Fruit fly (Drosophila melanogaster) whole organism, embryonic: ENCODE results near the gene CG9021.

ENCODE experiments used
- C15 ChIP-seq: fragments of 200-800 bp; sonication (Bioruptor generic); IDR thresholded peaks from 3 replicates; pipeline ENCODE4 v1.3.6; 2022; ENCODE audit warnings: missing biosample characterization, missing genetic modification characterization
- CG10321 ChIP-seq: fragments of 200-800 bp; sonication (Bioruptor generic); IDR thresholded peaks from 2 replicates; pipeline ENCODE4 v1.3.6; 2022; ENCODE audit warnings: missing biosample characterization, missing genetic modification characterization
- CG1233 ChIP-seq: fragments of 200-800 bp; sonication (Bioruptor generic); optimal IDR thresholded peaks from 4 replicates; lab custom pipeline; 2018; ENCODE audit warnings: missing biosample characterization, mild to moderate bottlenecking, missing genetic modification characterization
- CG13123 ChIP-seq: fragments of 200-800 bp; sonication (Bioruptor generic); optimal IDR thresholded peaks from 2 replicates; lab custom pipeline; 2016; ENCODE audit warnings: missing biosample characterization, missing genetic modification characterization
- CG14441 ChIP-seq: fragments of 200-800 bp; sonication (Bioruptor generic); IDR thresholded peaks from 2 replicates; pipeline ENCODE4 v1.3.6; 2022; ENCODE audit warnings: missing biosample characterization, missing genetic modification characterization
- CG15269 ChIP-seq: fragments of 200-800 bp; sonication (Bioruptor generic); optimal IDR thresholded peaks from 2 replicates; lab custom pipeline; 2018; ENCODE audit warnings: missing biosample characterization, mild to moderate bottlenecking, missing genetic modification characterization, moderate library complexity
- CG17912 ChIP-seq: fragments of 200-800 bp; sonication (Bioruptor generic); optimal IDR thresholded peaks from 2 replicates; lab custom pipeline; 2018; ENCODE audit warnings: missing biosample characterization, mild to moderate bottlenecking, missing genetic modification characterization
- CG30431 ChIP-seq: fragments of 200-800 bp; sonication (Bioruptor generic); optimal IDR thresholded peaks from 2 replicates; lab custom pipeline; 2017; ENCODE audit warnings: missing biosample characterization, missing genetic modification characterization
- CG4424 ChIP-seq: fragments of 200-800 bp; sonication (Bioruptor generic); optimal IDR thresholded peaks from 3 replicates; lab custom pipeline; 2016; ENCODE audit warnings: missing biosample characterization, missing genetic modification characterization
- CG4820 ChIP-seq: fragments of 200-800 bp; sonication (Bioruptor generic); optimal IDR thresholded peaks from 3 replicates; lab custom pipeline; 2016; ENCODE audit warnings: missing biosample characterization, missing genetic modification characterization
- CG7357 ChIP-seq: fragments of 200-800 bp; sonication (Bioruptor generic); IDR thresholded peaks from 3 replicates; pipeline ENCODE4 v1.3.6; 2022; ENCODE audit warnings: missing biosample characterization, missing genetic modification characterization
- D ChIP-seq, 2 experiments: fragments of 200-800 bp in 1 of 2; fragments of >200 bp in 1 of 2; sonication (Bioruptor generic) in 1 of 2; optimal IDR thresholded peaks; 2 replicates in 1 of 2; 3 replicates in 1 of 2; lab custom pipeline; 2017; ENCODE audit warnings: mild to moderate bottlenecking in 1 of 2, missing biosample characterization in 1 of 2, missing genetic modification characterization in 1 of 2, missing genetic modification reagents in 1 of 2
- Deaf1 ChIP-seq: fragments of 200-800 bp; optimal IDR thresholded peaks from 3 replicates; lab custom pipeline; 2019; ENCODE audit warnings: missing biosample characterization, mild to moderate bottlenecking, missing genetic modification characterization, moderate library complexity
- Dek ChIP-seq: fragments of 200-800 bp; sonication (Bioruptor generic); optimal IDR thresholded peaks from 3 replicates; lab custom pipeline; 2019; ENCODE audit warnings: missing biosample characterization, mild to moderate bottlenecking, missing genetic modification characterization, moderate library complexity
- Ets65A ChIP-seq: fragments of 200-800 bp; sonication (Bioruptor generic); peaks from one replicate; lab custom pipeline; 2016; ENCODE audit warnings: missing biosample characterization, missing genetic modification characterization
- Ets97D ChIP-seq: fragments of 200-800 bp; sonication (Bioruptor generic); optimal IDR thresholded peaks from 3 replicates; lab custom pipeline; 2016; ENCODE audit warnings: missing biosample characterization, missing genetic modification characterization
- Hand ChIP-seq: fragments of 200-800 bp; sonication (Bioruptor generic); optimal IDR thresholded peaks from 2 replicates; lab custom pipeline; 2017; ENCODE audit warnings: mild to moderate bottlenecking, missing biosample characterization, missing genetic modification reagents, missing genetic modification characterization
- Hey ChIP-seq: fragments of 200-800 bp; sonication (Bioruptor generic); optimal IDR thresholded peaks from 3 replicates; lab custom pipeline; 2018; ENCODE audit warnings: missing biosample characterization, mild to moderate bottlenecking, missing genetic modification characterization
- HmgD ChIP-seq: fragments of 200-800 bp; sonication (Bioruptor generic); optimal IDR thresholded peaks from 3 replicates; lab custom pipeline; 2016; ENCODE audit warnings: missing biosample characterization, missing genetic modification characterization
- Mrtf ChIP-seq: fragments of 200-800 bp; sonication (Bioruptor generic); IDR thresholded peaks from 3 replicates; pipeline ENCODE4 v1.3.6; 2022; ENCODE audit warnings: missing biosample characterization, missing genetic modification characterization
- Nf-YA ChIP-seq: fragments of 200-800 bp; sonication (Bioruptor generic); IDR thresholded peaks from 2 replicates; pipeline ENCODE4 v1.3.6; 2022; ENCODE audit warnings: missing biosample characterization, missing genetic modification characterization
- Nf-YB ChIP-seq: fragments of 200-800 bp; sonication (Bioruptor generic); optimal IDR thresholded peaks from 3 replicates; lab custom pipeline; 2019; ENCODE audit warnings: missing biosample characterization, mild to moderate bottlenecking, missing genetic modification characterization, moderate library complexity
- Nf-YC ChIP-seq: fragments of 200-800 bp; optimal IDR thresholded peaks from 3 replicates; lab custom pipeline; 2019; ENCODE audit warnings: missing biosample characterization, mild to moderate bottlenecking, missing genetic modification characterization, moderate library complexity
- Trl ChIP-seq, 3 experiments: fragments of >200 bp in 2 of 3; fragments of 200-800 bp in 1 of 3; sonication (Bioruptor generic) in 1 of 3; optimal IDR thresholded peaks; 2 replicates in 1 of 3; 3 replicates in 2 of 3; lab custom pipeline; 2016 to 2017; ENCODE audit warnings: missing biosample characterization in 1 of 3, missing genetic modification characterization in 1 of 3
- Xbp1 ChIP-seq: fragments of 200-800 bp; sonication (Bioruptor generic); optimal IDR thresholded peaks from 3 replicates; lab custom pipeline; 2016; ENCODE audit warnings: missing biosample characterization, mild to moderate bottlenecking, missing genetic modification characterization
- cg ChIP-seq: fragments of 200-800 bp; sonication (Bioruptor generic); optimal IDR thresholded peaks from 3 replicates; lab custom pipeline; 2019; ENCODE audit warnings: missing biosample characterization, mild to moderate bottlenecking, missing genetic modification characterization, moderate library complexity
- crol ChIP-seq: fragments of 200-800 bp; sonication (Bioruptor generic); IDR thresholded peaks from 2 replicates; pipeline ENCODE4 v1.3.6; 2022; ENCODE audit warnings: missing biosample characterization, missing genetic modification characterization
- dan ChIP-seq: fragments of 200-800 bp; sonication (Bioruptor generic); IDR thresholded peaks from 2 replicates; pipeline ENCODE4 v1.3.6; 2022; ENCODE audit warnings: missing biosample characterization, missing genetic modification characterization
- dysf ChIP-seq: fragments of 200-800 bp; sonication (Bioruptor generic); IDR thresholded peaks from 3 replicates; pipeline ENCODE4 v1.3.6; 2022; ENCODE audit warnings: missing biosample characterization, missing genetic modification characterization
- ewg ChIP-seq: fragments of 200-800 bp; sonication (Bioruptor generic); optimal IDR thresholded peaks from 3 replicates; lab custom pipeline; 2017; ENCODE audit warnings: mild to moderate bottlenecking, missing biosample characterization, missing genetic modification reagents, missing genetic modification characterization
- eyg ChIP-seq: fragments of 200-800 bp; sonication (Bioruptor generic); optimal IDR thresholded peaks from 3 replicates; lab custom pipeline; 2016; ENCODE audit warnings: missing biosample characterization, missing genetic modification characterization
- ftz-f1 ChIP-seq: fragments of 200-800 bp; sonication (Bioruptor generic); optimal IDR thresholded peaks from 2 replicates; lab custom pipeline; 2016; ENCODE audit warnings: missing biosample characterization, missing genetic modification characterization
- hb ChIP-seq: fragments of 200-800 bp; sonication (Bioruptor generic); IDR thresholded peaks from 3 replicates; pipeline ENCODE4 v1.3.6; 2022; ENCODE audit warnings: missing biosample characterization, missing genetic modification characterization; ENCODE audit not compliant: partially characterized antibody
- nmo ChIP-seq: fragments of 200-800 bp; sonication (Bioruptor generic); optimal IDR thresholded peaks from 2 replicates; lab custom pipeline; 2018; ENCODE audit warnings: missing biosample characterization, mild to moderate bottlenecking, missing genetic modification characterization, moderate library complexity
- rib ChIP-seq: fragments of 200-800 bp; sonication (Bioruptor generic); IDR thresholded peaks from 2 replicates; pipeline ENCODE4 v1.3.6; 2022; ENCODE audit warnings: missing biosample characterization, missing genetic modification characterization
- seq ChIP-seq: fragments of 200-800 bp; sonication (Bioruptor generic); IDR thresholded peaks from 2 replicates; pipeline ENCODE4 v1.3.6; 2022; ENCODE audit warnings: missing biosample characterization, missing genetic modification characterization
- sim ChIP-seq: fragments of 200-800 bp; sonication (Bioruptor generic); IDR thresholded peaks from 2 replicates; pipeline ENCODE4 v1.3.6; 2022; ENCODE audit warnings: missing biosample characterization, missing genetic modification characterization
- sima ChIP-seq: fragments of 200-800 bp; sonication (Bioruptor generic); optimal IDR thresholded peaks from 2 replicates; lab custom pipeline; 2016; ENCODE audit warnings: missing biosample characterization, missing genetic modification characterization
- vnd ChIP-seq: fragments of 200-800 bp; sonication (Bioruptor generic); IDR thresholded peaks from 3 replicates; pipeline ENCODE4 v1.3.6; 2022; ENCODE audit warnings: missing biosample characterization, missing genetic modification characterization; ENCODE audit not compliant: partially characterized antibody
- zen ChIP-seq: fragments of 200-800 bp; sonication (Bioruptor generic); optimal IDR thresholded peaks from 3 replicates; lab custom pipeline; 2018; ENCODE audit warnings: missing biosample characterization, mild to moderate bottlenecking, missing genetic modification characterization, moderate library complexity

The CG9021 gene

DNA sequence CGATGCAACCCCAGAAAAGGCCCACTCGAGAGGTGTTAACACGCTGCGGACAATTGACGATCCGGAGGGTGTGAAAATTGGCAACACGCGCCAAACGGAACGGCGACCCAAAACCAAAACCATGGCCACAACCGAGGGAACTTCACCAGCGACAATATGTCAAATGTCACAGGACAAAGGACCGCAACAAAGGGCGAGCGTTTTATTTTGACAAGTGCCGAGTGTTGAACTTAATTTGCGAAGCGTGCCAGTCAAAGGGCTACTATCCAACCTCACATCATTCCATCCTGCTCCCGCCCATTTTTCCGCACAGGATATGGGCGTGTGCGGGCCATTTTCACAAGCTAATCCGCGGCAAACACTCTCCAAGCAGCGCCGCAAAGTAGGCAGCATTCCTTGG is 22.9 kb upstream of the CG9021 start:
- TF ChIP-seq ftz-f1 (no peak), Hey (tag; lab: Kevin White, UChicago) (peak; percentile 81), nmo (GFP tag; lab: Kevin White, UChicago) (no peak), C15 (GFP tag; lab: Robert Waterston, UW) (no peak), rib (GFP tag; lab: Robert Waterston, UW) (no peak), Mrtf (peak; percentile 14; the same call in 1 of the 3 replicates), Hand (GFP tag; lab: Kevin White, UChicago) (no peak), CG17912 (GFP tag; lab: Kevin White, UChicago) (no peak), CG14441 (GFP tag; lab: Robert Waterston, UW) (no peak), sim (GFP tag; lab: Robert Waterston, UW) (no peak), HmgD (GFP tag; lab: Kevin White, UChicago) (no peak), eyg (no peak), hb (no peak), zen (tag; lab: Kevin White, UChicago) (no peak), dan (GFP tag; lab: Robert Waterston, UW) (no peak), CG30431 (GFP tag; lab: Kevin White, UChicago) (no peak), D (optimal IDR thresholded peaks at IDR 0.05; lab: Kevin White, UChicago) (no peak), D (GFP tag; optimal IDR thresholded peaks at IDR 0.05; lab: Kevin White, UChicago) (peak; percentile 60), CG1233 (GFP tag; lab: Kevin White, UChicago) (no peak), Ets97D (GFP tag; lab: Kevin White, UChicago) (no peak), dysf (GFP tag; lab: Robert Waterston, UW) (0 out of 3 replicates have a peak, but pooled peaks have one; percentile 5), CG15269 (tag; lab: Kevin White, UChicago) (no peak)
- TF ChIP-seq, all 482 proteins: peak for 4

- TF ChIP-seq CG7357 (GFP tag; lab: Robert Waterston, UW) (no peak), vnd (0 out of 3 replicates have a peak, but pooled peaks have one; percentile 11), dysf (GFP tag; lab: Robert Waterston, UW) (0 out of 3 replicates have a peak, but pooled peaks have one; percentile 11)
Observed at dm6 chr2L:5925637-5926036, 21.1 kb upstream of the CG9021 start, which contains the start of gene dsf. Gene dsf, plus strand, starts transcription at chr2L:5925937.

DNA sequence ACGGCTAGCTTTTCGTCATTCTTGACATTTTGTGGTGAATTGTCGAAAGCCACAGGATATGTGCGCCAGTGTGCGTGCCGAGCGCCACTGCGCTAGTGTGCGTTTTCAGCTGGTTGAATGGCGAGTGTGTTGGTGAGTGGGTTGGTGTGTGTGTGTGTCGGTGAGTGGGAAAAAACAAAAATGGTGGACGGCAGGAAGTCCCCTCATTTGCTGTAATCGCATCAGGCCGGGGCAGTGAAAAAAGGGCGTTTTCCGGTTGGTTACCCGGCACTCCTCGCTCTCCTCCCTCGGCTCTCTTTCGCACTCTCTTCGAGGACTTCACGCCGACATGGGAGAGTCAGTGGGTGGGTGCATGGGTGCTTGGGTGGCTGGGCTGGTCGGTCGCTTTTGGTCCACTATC is 20.7 kb upstream of the CG9021 start:
- TF ChIP-seq Nf-YC (peak; percentile 97), seq (peak; percentile 78; the same call in 1 of the 2 replicates), ewg (GFP tag; lab: Kevin White, UChicago) (peak; percentile 8), Deaf1 (tag; lab: Kevin White, UChicago) (peak; percentile 74), Nf-YB (GFP tag; lab: Kevin White, UChicago) (peak; percentile 96), Nf-YA (GFP tag; lab: Robert Waterston, UW) (peak; percentile 53), sima (GFP tag; lab: Kevin White, UChicago) (no peak), Trl (optimal IDR thresholded peaks at IDR 0.05; lab: Kevin White, UChicago) (peak; percentile 32 to 36), Trl (GFP tag; optimal IDR thresholded peaks at IDR 0.05; lab: Kevin White, UChicago) (no peak), Xbp1 (GFP tag; lab: Kevin White, UChicago) (no peak), CG4820 (GFP tag; lab: Kevin White, UChicago) (no peak), Ets65A (peak; percentile 19), crol (peak; percentile 62), CG13123 (GFP tag; lab: Kevin White, UChicago) (no peak), CG10321 (0 out of 2 replicates have a peak, but pooled peaks have one; percentile 19), CG4424 (GFP tag; lab: Kevin White, UChicago) (no peak), dysf (GFP tag; lab: Robert Waterston, UW) (no peak), Dek (tag; lab: Kevin White, UChicago) (no peak), cg (peak; percentile 82)
